Worm (Caenorhabditis elegans) whole organism, L1 larva: Measurements from ENCODE around the gene ttc-39B.

Experiments
- F16B12.6 ChIP-seq: fragments of 150-350 bp; optimal IDR thresholded peaks from 2 replicates; lab custom pipeline; 2014; ENCODE audit warnings: missing biosample characterization, missing genetic modification characterization
- aly-2 ChIP-seq: fragments of 150-350 bp; optimal IDR thresholded peaks from 2 replicates; lab custom pipeline; 2014; ENCODE audit warnings: missing biosample characterization, missing genetic modification characterization
- ama-1 ChIP-seq: fragments of 150-350 bp; optimal IDR thresholded peaks from 2 replicates; lab custom pipeline; 2014
- blmp-1 ChIP-seq: fragments of 150-350 bp; optimal IDR thresholded peaks from 2 replicates; lab custom pipeline; 2014; ENCODE audit warnings: missing biosample characterization, missing genetic modification characterization
- ceh-63 ChIP-seq: fragments of 200-800 bp; sonication (Bioruptor generic); optimal IDR thresholded peaks from 2 replicates; lab custom pipeline; 2018; ENCODE audit warnings: mild to moderate bottlenecking, missing genetic modification characterization, missing compliant biosample characterization
- ceh-8 ChIP-seq: fragments of 200-800 bp; sonication (Bioruptor generic); optimal IDR thresholded peaks from 2 replicates; lab custom pipeline; 2018; ENCODE audit warnings: mild to moderate bottlenecking, missing genetic modification characterization, moderate library complexity, missing compliant biosample characterization
- ceh-88 ChIP-seq: fragments of 200-800 bp; sonication (Bioruptor generic); IDR thresholded peaks from 2 replicates; pipeline ENCODE4 v1.3.6; 2022; ENCODE audit warnings: missing genetic modification characterization, missing compliant biosample characterization
- ceh-90 ChIP-seq: sonication (generic microtip); optimal IDR thresholded peaks from 2 replicates; lab custom pipeline; 2016; ENCODE audit warnings: missing genetic modification characterization, missing compliant biosample characterization
- ces-1 ChIP-seq: fragments of 150-350 bp; optimal IDR thresholded peaks from 2 replicates; lab custom pipeline; 2014; ENCODE audit warnings: missing biosample characterization, missing genetic modification reagents, missing genetic modification characterization
- dpl-1 ChIP-seq, 3 experiments: fragments of 150-350 bp in 2 of 3; sonication (generic microtip) in 1 of 3; optimal IDR thresholded peaks; 2 replicates each; lab custom pipeline; 2014 to 2017; ENCODE audit warnings: missing biosample characterization in 3 of 3, missing genetic modification characterization in 3 of 3, missing genetic modification reagents in 3 of 3
- efl-3 ChIP-seq: fragments of 200-800 bp; sonication (Bioruptor generic); optimal IDR thresholded peaks from 2 replicates; lab custom pipeline; 2018; ENCODE audit warnings: mild to moderate bottlenecking, missing genetic modification characterization, missing compliant biosample characterization
- egl-13 ChIP-seq: sonication (generic microtip); optimal IDR thresholded peaks from 2 replicates; lab custom pipeline; 2016; ENCODE audit warnings: missing genotype, missing genetic modification reagents, missing genetic modification characterization, missing compliant biosample characterization
- elt-2 ChIP-seq: sonication (generic microtip); optimal IDR thresholded peaks from 2 replicates; lab custom pipeline; 2016; ENCODE audit warnings: missing genetic modification characterization, mild to moderate bottlenecking, inconsistent platforms, missing compliant biosample characterization, missing genetic modification reagents
- fkh-4 ChIP-seq: sonication (generic microtip); optimal IDR thresholded peaks from 2 replicates; lab custom pipeline; 2016; ENCODE audit warnings: missing compliant biosample characterization, missing genetic modification characterization, borderline replicate concordance
- fkh-8 ChIP-seq: sonication (generic microtip); optimal IDR thresholded peaks from 2 replicates; lab custom pipeline; 2016; ENCODE audit warnings: mild to moderate bottlenecking, missing genetic modification characterization, missing compliant biosample characterization
- grh-1 ChIP-seq: fragments of 200-800 bp; sonication (Bioruptor generic); IDR thresholded peaks from 2 replicates; pipeline ENCODE4 v1.3.6; 2022; ENCODE audit warnings: missing genetic modification reagents, missing genetic modification characterization, missing compliant biosample characterization
- hlh-17 ChIP-seq: fragments of 200-800 bp; sonication (Bioruptor generic); optimal IDR thresholded peaks from 2 replicates; lab custom pipeline; 2018; ENCODE audit warnings: missing genetic modification characterization, mild to moderate bottlenecking, missing compliant biosample characterization, moderate library complexity, borderline replicate concordance
- hlh-4 ChIP-seq: sonication (generic microtip); optimal IDR thresholded peaks from 2 replicates; lab custom pipeline; 2016; ENCODE audit warnings: mild to moderate bottlenecking, missing genetic modification characterization, missing compliant biosample characterization
- hpl-2 ChIP-seq: fragments of 150-350 bp; optimal IDR thresholded peaks from 2 replicates; lab custom pipeline; 2014; ENCODE audit warnings: missing biosample characterization, missing genetic modification reagents, missing genetic modification characterization
- irx-1 ChIP-seq: sonication (generic microtip); optimal IDR thresholded peaks from 2 replicates; lab custom pipeline; 2016; ENCODE audit warnings: missing genetic modification characterization, missing compliant biosample characterization
- isw-1 ChIP-seq: fragments of 200-800 bp; sonication (Bioruptor generic); IDR thresholded peaks from 2 replicates; pipeline ENCODE4 v1.3.6; 2022; ENCODE audit warnings: missing genetic modification characterization, missing compliant biosample characterization
- lin-13 ChIP-seq: fragments of 150-350 bp; optimal IDR thresholded peaks from 2 replicates; lab custom pipeline; 2014; ENCODE audit warnings: missing biosample characterization, missing genetic modification reagents, missing genetic modification characterization
- lin-14 ChIP-seq: fragments of 200-800 bp; sonication (Bioruptor generic); optimal IDR thresholded peaks from 2 replicates; lab custom pipeline; 2018; ENCODE audit warnings: mild to moderate bottlenecking, missing genetic modification characterization, moderate library complexity, missing compliant biosample characterization
- lin-15B ChIP-seq: fragments of 150-350 bp; sonication (generic microtip); optimal IDR thresholded peaks from 3 replicates; lab custom pipeline; 2014; ENCODE audit warnings: missing biosample characterization, missing genetic modification characterization
- lin-35 ChIP-seq, 2 experiments: fragments of 150-350 bp; optimal IDR thresholded peaks; 2 replicates each; lab custom pipeline; 2014; ENCODE audit warnings: missing biosample characterization in 2 of 2, missing genetic modification characterization in 2 of 2, missing genetic modification reagents in 2 of 2
- lin-39 ChIP-seq: fragments of 150-350 bp; optimal IDR thresholded peaks from 2 replicates; lab custom pipeline; 2014; ENCODE audit warnings: missing biosample characterization, missing genetic modification reagents, missing genetic modification characterization
- lir-3 ChIP-seq: sonication (generic microtip); optimal IDR thresholded peaks from 2 replicates; lab custom pipeline; 2016; ENCODE audit warnings: mild to moderate bottlenecking, missing genetic modification characterization, moderate library complexity, missing compliant biosample characterization; ENCODE audit not compliant: poor library complexity
- lsy-2 ChIP-seq, 2 experiments: fragments of 150-350 bp; optimal IDR thresholded peaks; 2 replicates each; lab custom pipeline; 2014; ENCODE audit warnings: missing biosample characterization in 2 of 2, missing genetic modification characterization in 2 of 2
- mab-9 ChIP-seq: fragments of 200-800 bp; sonication (Bioruptor generic); IDR thresholded peaks from 2 replicates; pipeline ENCODE4 v1.3.6; 2022; ENCODE audit warnings: missing genetic modification reagents, missing genetic modification characterization, missing compliant biosample characterization
- mef-2 ChIP-seq: fragments of 150-350 bp; optimal IDR thresholded peaks from 2 replicates; lab custom pipeline; 2014; ENCODE audit warnings: missing biosample characterization, missing genetic modification characterization
- nhr-11 ChIP-seq: fragments of 150-350 bp; optimal IDR thresholded peaks from 2 replicates; lab custom pipeline; 2014; ENCODE audit warnings: missing biosample characterization, missing genetic modification characterization
- nhr-19 ChIP-seq: fragments of 200-800 bp; sonication (Bioruptor generic); conservative IDR thresholded peaks from 2 replicates; pipeline ENCODE4 v1.3.6; 2022; ENCODE audit warnings: missing genetic modification characterization, missing compliant biosample characterization
- nhr-20 ChIP-seq: sonication (generic microtip); optimal IDR thresholded peaks from 2 replicates; lab custom pipeline; 2016; ENCODE audit warnings: mild to moderate bottlenecking, missing genetic modification characterization, missing compliant biosample characterization
- nhr-28 ChIP-seq: fragments of 150-350 bp; optimal IDR thresholded peaks from 2 replicates; lab custom pipeline; 2014; ENCODE audit warnings: missing biosample characterization, missing genetic modification characterization
- nhr-71 ChIP-seq: sonication (generic microtip); optimal IDR thresholded peaks from 2 replicates; lab custom pipeline; 2016; ENCODE audit warnings: mild to moderate bottlenecking, missing genetic modification characterization, moderate library complexity, missing compliant biosample characterization
- nhr-77 ChIP-seq: fragments of 150-350 bp; optimal IDR thresholded peaks from 2 replicates; lab custom pipeline; 2014; ENCODE audit warnings: missing biosample characterization, missing genetic modification characterization
- pax-3 ChIP-seq: fragments of 200-800 bp; sonication (Bioruptor generic); optimal IDR thresholded peaks from 2 replicates; lab custom pipeline; 2018; ENCODE audit warnings: mild to moderate bottlenecking, missing genetic modification characterization, moderate library complexity, missing compliant biosample characterization
- rnt-1 ChIP-seq: sonication (generic microtip); optimal IDR thresholded peaks from 2 replicates; lab custom pipeline; 2016; ENCODE audit warnings: mild to moderate bottlenecking, missing genetic modification characterization, moderate library complexity, missing compliant biosample characterization
- skn-1 ChIP-seq: fragments of 150-350 bp; optimal IDR thresholded peaks from 2 replicates; lab custom pipeline; 2014; ENCODE audit warnings: missing biosample characterization, missing genetic modification characterization
- snpc-4 ChIP-seq: fragments of 150-350 bp; optimal IDR thresholded peaks from 2 replicates; lab custom pipeline; 2014; ENCODE audit warnings: missing biosample characterization, missing genetic modification characterization
- snu-23 ChIP-seq: sonication (generic microtip); optimal IDR thresholded peaks from 2 replicates; lab custom pipeline; 2016; ENCODE audit warnings: missing genetic modification characterization, missing compliant biosample characterization
- sox-4 ChIP-seq: sonication (generic microtip); optimal IDR thresholded peaks from 2 replicates; lab custom pipeline; 2016; ENCODE audit warnings: missing genetic modification characterization, missing compliant biosample characterization
- swsn-7 ChIP-seq: sonication (generic microtip); optimal IDR thresholded peaks from 2 replicates; lab custom pipeline; 2016; ENCODE audit warnings: missing genetic modification characterization, missing compliant biosample characterization
- tbx-2 ChIP-seq: sonication (generic microtip); optimal IDR thresholded peaks from 2 replicates; lab custom pipeline; 2016; ENCODE audit warnings: missing genetic modification characterization, missing compliant biosample characterization
- tlp-1 ChIP-seq: fragments of 150-350 bp; optimal IDR thresholded peaks from 2 replicates; lab custom pipeline; 2014; ENCODE audit warnings: missing biosample characterization, missing genetic modification characterization
- unc-62 ChIP-seq: fragments of 150-350 bp; optimal IDR thresholded peaks from 2 replicates; lab custom pipeline; 2014; ENCODE audit warnings: missing biosample characterization, missing genetic modification reagents, missing genetic modification characterization
- unc-86 ChIP-seq: sonication (generic microtip); optimal IDR thresholded peaks from 2 replicates; lab custom pipeline; 2016; ENCODE audit warnings: missing genetic modification characterization, missing compliant biosample characterization
- unc-98 ChIP-seq: fragments of 200-800 bp; sonication (Bioruptor generic); IDR thresholded peaks from 2 replicates; pipeline ENCODE4 v1.3.6; 2022; ENCODE audit warnings: missing genetic modification characterization, missing compliant biosample characterization
- vab-15 ChIP-seq: sonication (generic microtip); optimal IDR thresholded peaks from 2 replicates; lab custom pipeline; 2017; ENCODE audit warnings: missing genotype, mild to moderate bottlenecking, missing genetic modification characterization, missing compliant biosample characterization
- zip-4 ChIP-seq: fragments of 200-800 bp; sonication (Bioruptor generic); optimal IDR thresholded peaks from 2 replicates; lab custom pipeline; 2018; ENCODE audit warnings: mild to moderate bottlenecking, missing genetic modification characterization, moderate library complexity, missing compliant biosample characterization
- ztf-11 ChIP-seq, 2 experiments: sonication (generic microtip); optimal IDR thresholded peaks; 2 replicates each; lab custom pipeline; 2016 to 2017; ENCODE audit warnings: missing genetic modification characterization in 2 of 2, missing biosample characterization in 1 of 2, missing compliant biosample characterization in 1 of 2

ttc-39B gene

ce11 chrII:6355396-6356346 lies 21.9 kb upstream of the ttc-39B start, which contains the start of gene C32D5.11:
C32D5.11 (minus strand) TSS chrII:6355446.
- TF ChIP-seq lir-3 (tag; lab: Kevin White, UChicago) = peak; percentile 49
- peak; percentile 88 for TF ChIP-seq snu-23 (GFP tag; lab: Kevin White, UChicago)
- TF ChIP-seq nhr-11 (tag; lab: Kevin White, UChicago) = no peak
- TF ChIP-seq hlh-4 (tag; lab: Kevin White, UChicago) = no peak
- TF ChIP-seq efl-3 (GFP tag; lab: Kevin White, UChicago) = no peak
- TF ChIP-seq lin-14 = peak; percentile 91
- peak; percentile 54 for TF ChIP-seq F16B12.6
- TF ChIP-seq lin-35 (GFP tag; optimal IDR thresholded peaks at IDR 0.05; lab: Kevin White, UChicago) = peak; percentile 80 to 86
- TF ChIP-seq elt-2 (tag; lab: Kevin White, UChicago) = no peak
- TF ChIP-seq lin-39 (tag; lab: Kevin White, UChicago) = peak; percentile 12
- peak; percentile 78 for TF ChIP-seq unc-86 (tag; lab: Kevin White, UChicago)
- peak; percentile 63 for TF ChIP-seq isw-1
- no peak for TF ChIP-seq hlh-17
- peak; percentile 87 for TF ChIP-seq nhr-20 (tag; lab: Kevin White, UChicago)
- no peak for TF ChIP-seq tlp-1
- TF ChIP-seq egl-13 (tag; lab: Kevin White, UChicago) = peak; percentile 21
- peak; percentile 69 for TF ChIP-seq lin-13 (GFP tag; lab: Kevin White, UChicago)
- TF ChIP-seq ceh-90 (tag; lab: Kevin White, UChicago) = no peak
- TF ChIP-seq mef-2 (tag; lab: Kevin White, UChicago) = no peak
- TF ChIP-seq zip-4 = no peak
- no peak for TF ChIP-seq sox-4
- peak; percentile 16 for TF ChIP-seq snpc-4 (tag; lab: Kevin White, UChicago)
- TF ChIP-seq skn-1 (tag; lab: Kevin White, UChicago) = peak; percentile 54
- TF ChIP-seq unc-62 (GFP tag; lab: Kevin White, UChicago) = no peak
- TF ChIP-seq lin-15B (tag; lab: Kevin White, UChicago) = peak; percentile 57
- TF ChIP-seq ztf-11 (tag; optimal IDR thresholded peaks at IDR 0.05; lab: Kevin White, UChicago) = no peak
- peak; percentile 32; the same call in 1 of the 2 replicates for TF ChIP-seq grh-1
- peak; percentile 83 for TF ChIP-seq swsn-7 (tag; lab: Kevin White, UChicago)
- TF ChIP-seq hpl-2 (GFP tag; lab: Kevin White, UChicago) = no peak
- TF ChIP-seq mab-9 (GFP tag; lab: Robert Waterston, UW) = no peak
- TF ChIP-seq lsy-2 (tag; optimal IDR thresholded peaks at IDR 0.05; lab: Kevin White, UChicago) = peak; percentile 82 to 86
- TF ChIP-seq unc-98 = no peak
- TF ChIP-seq tbx-2 = peak; percentile 73
- TF ChIP-seq nhr-71 (tag; lab: Kevin White, UChicago) = peak; percentile 89
- no peak for TF ChIP-seq fkh-4 (tag; lab: Kevin White, UChicago)
- TF ChIP-seq ceh-63 = no peak
- TF ChIP-seq aly-2 (tag; lab: Kevin White, UChicago) = no peak
- no peak for TF ChIP-seq nhr-28 (tag; lab: Kevin White, UChicago)
- TF ChIP-seq ceh-8 (GFP tag; lab: Kevin White, UChicago) = no peak
- TF ChIP-seq dpl-1 (GFP tag; optimal IDR thresholded peaks at IDR 0.05; lab: Kevin White, UChicago) = peak; percentile 49 to 81 (median 78)
- TF ChIP-seq nhr-19 = peak; percentile 72
- no peak for TF ChIP-seq ama-1 (lab: Kevin White, UChicago)
- TF ChIP-seq vab-15 (tag; lab: Kevin White, UChicago) = no peak
- no peak for TF ChIP-seq ces-1 (GFP tag; lab: Kevin White, UChicago)
- TF ChIP-seq ceh-88 = no peak
- TF ChIP-seq rnt-1 = peak; percentile 86
- TF ChIP-seq fkh-8 (tag; lab: Kevin White, UChicago) = peak; percentile 91
- peak; percentile 67 for TF ChIP-seq blmp-1 (tag; lab: Kevin White, UChicago)
- TF ChIP-seq irx-1 (tag; lab: Kevin White, UChicago) = peak; percentile 63
- TF ChIP-seq pax-3 (tag; lab: Kevin White, UChicago) = peak; percentile 17
- TF ChIP-seq nhr-77 (tag; lab: Kevin White, UChicago) = peak; percentile 72
